Worm (Caenorhabditis elegans) whole organism, midembryonic: Measurements from ENCODE around the gene T25D1.1.

Source experiments
- T22C8.4 ChIP-seq: fragments of 200-800 bp; sonication (Bioruptor generic); IDR thresholded peaks from 2 replicates; pipeline ENCODE4 v1.3.6; 2022; ENCODE audit warnings: missing genetic modification characterization, missing compliant biosample characterization
- cog-1 ChIP-seq: sonication (generic microtip); optimal IDR thresholded peaks from 2 replicates; lab custom pipeline; 2016; ENCODE audit warnings: missing genetic modification characterization, missing compliant biosample characterization
- flt-1 ChIP-seq: fragments of 200-800 bp; sonication (Bioruptor generic); IDR thresholded peaks from 2 replicates; pipeline ENCODE4 v1.3.6; 2022; ENCODE audit warnings: missing genetic modification characterization, missing compliant biosample characterization
- klf-2 ChIP-seq: fragments of 200-800 bp; sonication (Bioruptor generic); conservative IDR thresholded peaks from 2 replicates; pipeline ENCODE4 v1.3.6; 2022; ENCODE audit warnings: missing genetic modification reagents, missing genetic modification characterization, missing compliant biosample characterization
- med-1 ChIP-seq: sonication (generic microtip); optimal IDR thresholded peaks from 2 replicates; lab custom pipeline; 2017; ENCODE audit warnings: missing genetic modification characterization, mild to moderate bottlenecking, missing compliant biosample characterization, antibody characterized with exemption, missing genetic modification reagents; ENCODE audit not compliant: insufficient read depth
- ztf-23 ChIP-seq: fragments of 200-800 bp; sonication (Bioruptor generic); IDR thresholded peaks from 2 replicates; pipeline ENCODE4 v1.3.6; 2022; ENCODE audit warnings: missing genetic modification reagents, missing genetic modification characterization, missing compliant biosample characterization
- ztf-29 ChIP-seq: fragments of 200-800 bp; sonication (Bioruptor generic); IDR thresholded peaks from 2 replicates; pipeline ENCODE4 v1.3.6; 2022; ENCODE audit warnings: missing genetic modification reagents, missing genetic modification characterization, missing compliant biosample characterization

- TF ChIP-seq med-1 (no peak), flt-1 (GFP tag; lab: Robert Waterston, UW) (no peak), ztf-29 (GFP tag; lab: Robert Waterston, UW) (no peak), ztf-23 (GFP tag; lab: Robert Waterston, UW) (no peak), T22C8.4 (no peak), cog-1 (tag; lab: Kevin White, UChicago) (no peak), klf-2 (GFP tag; lab: Robert Waterston, UW) (no peak)
These were observed 4.7 kb downstream of the T25D1.1 start for ce11 chrX:16524310-16524709.
